Fruit fly (Drosophila melanogaster) whole organism, embryonic: ENCODE data around the gene Rbp.

Experiments used
- Antp ChIP-seq: fragments of 200-800 bp; sonication (Bioruptor generic); optimal IDR thresholded peaks from 3 replicates; lab custom pipeline; 2016; ENCODE audit warnings: missing biosample characterization, missing genetic modification characterization
- Asciz ChIP-seq: fragments of 200-800 bp; sonication (Bioruptor generic); optimal IDR thresholded peaks from 2 replicates; lab custom pipeline; 2017; ENCODE audit warnings: missing biosample characterization, mild to moderate bottlenecking, missing genetic modification characterization, missing genetic modification reagents
- Bgb ChIP-seq: fragments of 200-800 bp; sonication (Bioruptor generic); IDR thresholded peaks from 2 replicates; pipeline ENCODE4 v1.3.6; 2022; ENCODE audit warnings: missing biosample characterization, missing genetic modification characterization; ENCODE audit not compliant: partially characterized antibody
- CG10209 ChIP-seq: fragments of 200-800 bp; sonication (Bioruptor generic); optimal IDR thresholded peaks from 3 replicates; lab custom pipeline; 2017; ENCODE audit warnings: missing biosample characterization, mild to moderate bottlenecking, missing genetic modification characterization, missing genetic modification reagents
- CG1024 ChIP-seq: fragments of 200-800 bp; sonication (Bioruptor generic); IDR thresholded peaks from 2 replicates; pipeline ENCODE4 v1.3.6; 2022; ENCODE audit warnings: missing biosample characterization, missing genetic modification characterization
- CG10565 ChIP-seq: fragments of 200-800 bp; sonication (Bioruptor generic); optimal IDR thresholded peaks from 3 replicates; lab custom pipeline; 2016; ENCODE audit warnings: missing biosample characterization, mild to moderate bottlenecking, missing genetic modification characterization
- CG11093 ChIP-seq: fragments of 200-800 bp; sonication (Bioruptor generic); IDR thresholded peaks from 3 replicates; pipeline ENCODE4 v1.3.6; 2022; ENCODE audit warnings: missing biosample characterization, missing genetic modification characterization
- CG12071 ChIP-seq: fragments of 200-800 bp; sonication (Bioruptor generic); optimal IDR thresholded peaks from 3 replicates; lab custom pipeline; 2018; ENCODE audit warnings: missing biosample characterization, mild to moderate bottlenecking, missing genetic modification characterization
- CG12299 ChIP-seq: fragments of 200-800 bp; sonication (Bioruptor generic); optimal IDR thresholded peaks from 2 replicates; lab custom pipeline; 2018; ENCODE audit warnings: missing biosample characterization, mild to moderate bottlenecking, missing genetic modification characterization
- CG12942 ChIP-seq: fragments of 200-800 bp; sonication (Bioruptor generic); optimal IDR thresholded peaks from 3 replicates; lab custom pipeline; 2016; ENCODE audit warnings: missing biosample characterization, missing genetic modification characterization
- CG14014 ChIP-seq: fragments of 200-800 bp; sonication (Bioruptor generic); IDR thresholded peaks from 2 replicates; pipeline ENCODE4 v1.3.6; 2022; ENCODE audit warnings: missing biosample characterization, missing genetic modification characterization
- CG15479 ChIP-seq: fragments of 200-800 bp; sonication (Bioruptor generic); optimal IDR thresholded peaks from 3 replicates; lab custom pipeline; 2019; ENCODE audit warnings: missing biosample characterization, mild to moderate bottlenecking, missing genetic modification characterization, moderate library complexity
- CG1603 ChIP-seq: fragments of 200-800 bp; sonication (Bioruptor generic); optimal IDR thresholded peaks from 2 replicates; lab custom pipeline; 2019; ENCODE audit warnings: missing biosample characterization, mild to moderate bottlenecking, missing genetic modification characterization, moderate library complexity
- CG16863 ChIP-seq: fragments of 200-800 bp; sonication (Bioruptor generic); optimal IDR thresholded peaks from 3 replicates; lab custom pipeline; 2016; ENCODE audit warnings: missing biosample characterization, missing genetic modification characterization
- CG18476 ChIP-seq: fragments of 200-800 bp; sonication (Bioruptor generic); optimal IDR thresholded peaks from 2 replicates; lab custom pipeline; 2016; ENCODE audit warnings: missing biosample characterization, mild to moderate bottlenecking, missing genetic modification characterization
- CG30431 ChIP-seq: fragments of 200-800 bp; sonication (Bioruptor generic); optimal IDR thresholded peaks from 2 replicates; lab custom pipeline; 2017; ENCODE audit warnings: missing biosample characterization, missing genetic modification characterization
- CG31224 ChIP-seq: fragments of 200-800 bp; sonication (Bioruptor generic); IDR thresholded peaks from 2 replicates; pipeline ENCODE4 v1.3.6; 2022; ENCODE audit warnings: missing biosample characterization, missing genetic modification characterization
- CG3163 ChIP-seq: fragments of 200-800 bp; sonication (Bioruptor generic); optimal IDR thresholded peaks from 3 replicates; lab custom pipeline; 2016; ENCODE audit warnings: missing biosample characterization, missing genetic modification characterization
- CG32532 ChIP-seq: fragments of 200-800 bp; sonication (Bioruptor generic); IDR thresholded peaks from 2 replicates; pipeline ENCODE4 v1.3.6; 2022; ENCODE audit warnings: missing biosample characterization, missing genetic modification characterization
- CG42726 ChIP-seq: fragments of 200-800 bp; sonication (Bioruptor generic); IDR thresholded peaks from 2 replicates; pipeline ENCODE4 v1.3.6; 2022; ENCODE audit warnings: missing biosample characterization, missing genetic modification characterization; ENCODE audit not compliant: partially characterized antibody
- CG4404 ChIP-seq: fragments of 200-800 bp; sonication (Bioruptor generic); IDR thresholded peaks from 2 replicates; pipeline ENCODE4 v1.3.6; 2022; ENCODE audit warnings: missing biosample characterization, missing genetic modification characterization
- CG4854 ChIP-seq: fragments of 200-800 bp; sonication (Bioruptor generic); optimal IDR thresholded peaks from 2 replicates; lab custom pipeline; 2016; ENCODE audit warnings: missing biosample characterization, missing genetic modification characterization, inconsistent platforms
- CG6765 ChIP-seq: fragments of 200-800 bp; sonication (Bioruptor generic); optimal IDR thresholded peaks from 3 replicates; lab custom pipeline; 2017; ENCODE audit warnings: missing biosample characterization, mild to moderate bottlenecking, missing genetic modification characterization
- CG8290 ChIP-seq, 3 experiments: fragments of 200-800 bp; sonication (Bioruptor generic); optimal IDR thresholded peaks; 2 replicates each; lab custom pipeline; 2016 to 2019; ENCODE audit warnings: missing biosample characterization in 3 of 3, missing genetic modification characterization in 3 of 3, mild to moderate bottlenecking in 2 of 3, moderate library complexity in 1 of 3
- CG8944 ChIP-seq: fragments of 200-800 bp; sonication (Bioruptor generic); optimal IDR thresholded peaks from 3 replicates; lab custom pipeline; 2016; ENCODE audit warnings: missing biosample characterization, missing genetic modification characterization
- CoRest ChIP-seq: fragments of 200-800 bp; sonication (Bioruptor generic); optimal IDR thresholded peaks from 3 replicates; lab custom pipeline; 2018; ENCODE audit warnings: missing biosample characterization, mild to moderate bottlenecking, missing genetic modification characterization, moderate library complexity
- Dp ChIP-seq: fragments of 200-800 bp; sonication (Bioruptor generic); optimal IDR thresholded peaks from 2 replicates; lab custom pipeline; 2018; ENCODE audit warnings: missing biosample characterization, mild to moderate bottlenecking, missing genetic modification characterization, moderate library complexity
- E2f2 ChIP-seq: fragments of 200-800 bp; sonication (Bioruptor generic); IDR thresholded peaks from 2 replicates; pipeline ENCODE4 v1.3.6; 2022; ENCODE audit warnings: missing biosample characterization, missing genetic modification characterization
- Hmx ChIP-seq: fragments of 200-800 bp; sonication (Bioruptor generic); optimal IDR thresholded peaks from 2 replicates; lab custom pipeline; 2016; ENCODE audit warnings: missing biosample characterization, missing genetic modification characterization
- Lpt ChIP-seq: fragments of >200 bp; optimal IDR thresholded peaks from 2 replicates; lab custom pipeline; 2018; ENCODE audit warnings: missing biosample characterization, missing genetic modification characterization
- Med ChIP-seq: fragments of 200-800 bp; sonication (Bioruptor generic); peaks from one replicate; lab custom pipeline; 2016; ENCODE audit warnings: missing biosample characterization, missing genetic modification characterization, mild to moderate bottlenecking, inconsistent platforms, moderate library complexity
- NC2β ChIP-seq: fragments of 200-800 bp; sonication (Bioruptor generic); optimal IDR thresholded peaks from 2 replicates; lab custom pipeline; 2016; ENCODE audit warnings: missing biosample characterization, missing genetic modification characterization
- NFAT ChIP-seq: fragments of 200-800 bp; sonication (Bioruptor generic); IDR thresholded peaks from 2 replicates; pipeline ENCODE4 v1.3.6; 2022; ENCODE audit warnings: missing biosample characterization, missing genetic modification characterization
- Nf-YB ChIP-seq: fragments of 200-800 bp; sonication (Bioruptor generic); optimal IDR thresholded peaks from 3 replicates; lab custom pipeline; 2019; ENCODE audit warnings: missing biosample characterization, mild to moderate bottlenecking, missing genetic modification characterization, moderate library complexity
- Stat92E ChIP-seq, 3 experiments: fragments of >200 bp in 2 of 3; fragments of 200-800 bp in 1 of 3; sonication (Bioruptor generic) in 1 of 3; optimal IDR thresholded peaks; 2 replicates each; lab custom pipeline; 2017 to 2019; ENCODE audit warnings: missing biosample characterization in 3 of 3, missing genetic modification characterization in 3 of 3, mild to moderate bottlenecking in 1 of 3, moderate library complexity in 1 of 3
- TFAM ChIP-seq: fragments of 200-800 bp; sonication (Bioruptor generic); optimal IDR thresholded peaks from 2 replicates; lab custom pipeline; 2017; ENCODE audit warnings: missing biosample characterization, missing genetic modification characterization, inconsistent platforms
- Usf ChIP-seq: fragments of 200-800 bp; sonication (Bioruptor generic); optimal IDR thresholded peaks from 2 replicates; lab custom pipeline; 2017; ENCODE audit warnings: missing genotype, missing biosample characterization, missing genetic modification characterization
- bsh ChIP-seq, 2 experiments: fragments of 200-800 bp; sonication (Bioruptor generic); optimal IDR thresholded peaks; 2 replicates each; lab custom pipeline; 2017 to 2018; ENCODE audit warnings: mild to moderate bottlenecking in 2 of 2, missing biosample characterization in 2 of 2, missing genetic modification characterization in 2 of 2, moderate library complexity in 1 of 2
- ci ChIP-seq: fragments of 200-800 bp; sonication (Bioruptor generic); IDR thresholded peaks from 3 replicates; pipeline ENCODE4 v1.3.6; 2022; ENCODE audit warnings: missing biosample characterization, missing genetic modification characterization
- dimm ChIP-seq: fragments of 200-800 bp; sonication (Bioruptor generic); IDR thresholded peaks from 2 replicates; pipeline ENCODE4 v1.3.6; 2022; ENCODE audit warnings: missing biosample characterization, missing genetic modification characterization
- dysf ChIP-seq: fragments of 200-800 bp; sonication (Bioruptor generic); IDR thresholded peaks from 3 replicates; pipeline ENCODE4 v1.3.6; 2022; ENCODE audit warnings: missing biosample characterization, missing genetic modification characterization
- ewg ChIP-seq: fragments of 200-800 bp; sonication (Bioruptor generic); optimal IDR thresholded peaks from 3 replicates; lab custom pipeline; 2017; ENCODE audit warnings: mild to moderate bottlenecking, missing biosample characterization, missing genetic modification reagents, missing genetic modification characterization
- gce ChIP-seq: fragments of 200-800 bp; sonication (Bioruptor generic); IDR thresholded peaks from 3 replicates; pipeline ENCODE4 v1.3.6; 2022; ENCODE audit warnings: missing biosample characterization, missing genetic modification characterization
- insv ChIP-seq, 2 experiments: fragments of 200-800 bp; sonication (Bioruptor generic); optimal IDR thresholded peaks; 3 replicates each; lab custom pipeline; 2016 to 2018; ENCODE audit warnings: missing biosample characterization in 2 of 2, missing genetic modification characterization in 2 of 2
- lov ChIP-seq, 2 experiments: fragments of 200-800 bp in 1 of 2; fragments of >200 bp in 1 of 2; sonication (Bioruptor generic) in 1 of 2; IDR thresholded peaks in 1 of 2; optimal IDR thresholded peaks in 1 of 2; 2 replicates in 1 of 2; 3 replicates in 1 of 2; pipeline versions ENCODE4 v1.3.6 to Lab custom; 2017 to 2022; ENCODE audit warnings: missing biosample characterization in 1 of 2, missing genetic modification characterization in 1 of 2
- odd ChIP-seq: fragments of 200-800 bp; sonication (Bioruptor generic); optimal IDR thresholded peaks from 2 replicates; lab custom pipeline; 2017; ENCODE audit warnings: missing biosample characterization, mild to moderate bottlenecking, missing genetic modification characterization
- otp ChIP-seq: fragments of 200-800 bp; sonication (Bioruptor generic); IDR thresholded peaks from 3 replicates; pipeline ENCODE4, ENCODE4 v1.3.6; 2022; ENCODE audit warnings: missing biosample characterization, missing genetic modification characterization
- pros ChIP-seq: fragments of 200-800 bp; sonication (Bioruptor generic); optimal IDR thresholded peaks from 3 replicates; lab custom pipeline; 2019; ENCODE audit warnings: missing biosample characterization, mild to moderate bottlenecking, missing genetic modification characterization, moderate library complexity
- run ChIP-seq: fragments of 200-800 bp; sonication (Bioruptor generic); optimal IDR thresholded peaks from 3 replicates; lab custom pipeline; 2018; ENCODE audit warnings: missing biosample characterization, mild to moderate bottlenecking, missing genetic modification characterization
- slou ChIP-seq: fragments of 200-800 bp; sonication (Bioruptor generic); optimal IDR thresholded peaks from 3 replicates; lab custom pipeline; 2016; ENCODE audit warnings: missing biosample characterization, missing genetic modification characterization

Gene Rbp

DNA sequence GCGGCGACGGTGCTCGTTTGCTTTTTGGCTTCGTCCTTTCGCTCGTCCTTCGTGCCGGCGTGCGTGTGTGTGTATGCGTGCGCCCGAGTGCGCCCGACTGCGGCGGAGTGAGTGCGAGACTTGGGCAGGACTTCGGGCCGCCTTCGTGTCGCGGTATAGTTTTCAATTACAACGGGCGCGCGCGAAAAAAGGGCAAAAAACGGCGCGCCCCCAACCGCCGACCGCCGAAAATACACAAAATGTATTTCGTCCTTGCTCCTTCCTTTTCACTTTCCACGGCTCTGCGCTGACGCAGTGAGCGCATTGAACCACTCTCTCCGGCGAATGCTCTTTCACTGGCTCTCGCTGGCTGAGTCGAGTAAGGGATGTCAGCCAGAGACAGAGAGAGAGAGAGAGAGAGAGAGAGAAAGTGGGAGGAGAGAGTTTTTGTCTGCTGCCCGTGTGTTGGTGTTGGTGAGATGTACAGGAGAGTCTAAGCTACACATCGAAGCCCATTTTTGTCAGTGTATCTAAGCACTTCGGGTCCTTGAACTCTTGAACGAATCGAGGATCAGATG, 46.0 kb downstream of the Rbp start (continued):
- TF ChIP-seq CG16863 (GFP tag; lab: Kevin White, UChicago) (no peak), Antp (GFP tag; lab: Kevin White, UChicago) (no peak), Lpt (peak; percentile 66), NFAT (no peak), ewg (GFP tag; lab: Kevin White, UChicago) (peak; percentile 93), Stat92E (GFP tag; optimal IDR thresholded peaks at IDR 0.05; lab: Kevin White, UChicago) (peak in 1 of 3 experiments; percentile 18), insv (GFP tag; optimal IDR thresholded peaks at IDR 0.05; lab: Kevin White, UChicago) (no peak), slou (GFP tag; lab: Kevin White, UChicago) (no peak), CG32532 (GFP tag; lab: Robert Waterston, UW) (peak; percentile 10; the same call in 1 of the 2 replicates), CG4854 (GFP tag; lab: Kevin White, UChicago) (no peak), bsh (GFP tag; optimal IDR thresholded peaks at IDR 0.05; lab: Kevin White, UChicago) (no peak), CG1603 (no peak), CG12071 (GFP tag; lab: Kevin White, UChicago) (no peak), dysf (GFP tag; lab: Robert Waterston, UW) (no peak), gce (GFP tag; lab: Robert Waterston, UW) (peak; percentile 43; the same call in 1 of the 3 replicates), pros (peak; percentile 98), TFAM (GFP tag; lab: Kevin White, UChicago) (no peak), CG3163 (GFP tag; lab: Kevin White, UChicago) (no peak), CG18476 (GFP tag; lab: Kevin White, UChicago) (no peak), NC2β (GFP tag; lab: Kevin White, UChicago) (no peak), CG42726 (GFP tag; lab: Robert Waterston, UW) (no peak), CoRest (no peak), CG1024 (no peak), lov (optimal IDR thresholded peaks at IDR 0.05; lab: Kevin White, UChicago) (no peak), lov (GFP tag; IDR thresholded peaks at IDR 0.05; lab: Robert Waterston, UW) (no peak), dimm (GFP tag; lab: Robert Waterston, UW) (no peak), Med (GFP tag; lab: Kevin White, UChicago) (peak; percentile 45), otp (GFP tag; lab: Robert Waterston, UW) (no peak), E2f2 (GFP tag; lab: Robert Waterston, UW) (no peak), CG15479 (peak; percentile 71), CG14014 (GFP tag; lab: Robert Waterston, UW) (no peak), CG12942 (no peak), Asciz (GFP tag; lab: Kevin White, UChicago) (no peak), CG4404 (GFP tag; lab: Robert Waterston, UW) (no peak), CG10209 (GFP tag; lab: Kevin White, UChicago) (no peak), CG11093 (GFP tag; lab: Robert Waterston, UW) (no peak), Hmx (no peak), Nf-YB (GFP tag; lab: Kevin White, UChicago) (no peak), run (no peak), Bgb (GFP tag; lab: Robert Waterston, UW) (no peak), ci (GFP tag; lab: Robert Waterston, UW) (no peak), odd (GFP tag; lab: Kevin White, UChicago) (no peak), CG30431 (no peak), CG6765 (GFP tag; lab: Kevin White, UChicago) (no peak), CG8944 (no peak), CG8290 (GFP tag; optimal IDR thresholded peaks at IDR 0.05; lab: Kevin White, UChicago) (no peak), CG8290 (tag; optimal IDR thresholded peaks at IDR 0.05; lab: Kevin White, UChicago) (peak in 1 of 2 experiments; percentile 30), Dp (no peak), Usf (no peak), CG10565 (GFP tag; lab: Kevin White, UChicago) (no peak), CG31224 (GFP tag; lab: Robert Waterston, UW) (no peak), CG12299 (tag; lab: Kevin White, UChicago) (no peak)
